Fruit fly (Drosophila melanogaster): ENCODE results near the gene aurA.

Gene aurA

dm6 chr3R:12010202-12010824, 47.4 kb downstream of the aurA start, which contains the start of the genes KLHL18 and GCC185 (continued):
- peak; percentile 63 for TF ChIP-seq Oli (tag; optimal IDR thresholded peaks at IDR 0.05)
- peak; percentile 56 for TF ChIP-seq stwl (tag; optimal IDR thresholded peaks at IDR 0.05)
- peak; percentile 81 for TF ChIP-seq CG13775 (GFP tag; optimal IDR thresholded peaks at IDR 0.05)
- TF ChIP-seq salm (tag; optimal IDR thresholded peaks at IDR 0.05) = no peak
- TF ChIP-seq sim (GFP tag; IDR thresholded peaks at IDR 0.05) = no peak
- TF ChIP-seq nau (GFP tag; optimal IDR thresholded peaks at IDR 0.05) = no peak
- TF ChIP-seq CkIIα-i1 (GFP tag; IDR thresholded peaks at IDR 0.05) = no peak
- peak; percentile 83 for TF ChIP-seq al (GFP tag; IDR thresholded peaks at IDR 0.05)
- TF ChIP-seq pita (GFP tag; optimal IDR thresholded peaks at IDR 0.05) = no peak
- TF ChIP-seq lilli (GFP tag; optimal IDR thresholded peaks at IDR 0.05) = peak; percentile 84
- no peak for TF ChIP-seq odd (GFP tag; optimal IDR thresholded peaks at IDR 0.05)
- peak; percentile 79 for TF ChIP-seq CG17829 (tag; optimal IDR thresholded peaks at IDR 0.05)
- no peak for TF ChIP-seq usp (GFP tag; optimal IDR thresholded peaks at IDR 0.05)
- TF ChIP-seq Dfd (GFP tag; optimal IDR thresholded peaks at IDR 0.05) = no peak
- peak; percentile 76 for TF ChIP-seq CG7839 (tag; optimal IDR thresholded peaks at IDR 0.05)
- TF ChIP-seq sima (GFP tag; optimal IDR thresholded peaks at IDR 0.05) = no peak
- peak; percentile 75 for TF ChIP-seq Hmx (GFP tag; optimal IDR thresholded peaks at IDR 0.05)
- peak; percentile 91 for TF ChIP-seq nmo (GFP tag; optimal IDR thresholded peaks at IDR 0.05)
- TF ChIP-seq CG2129 (GFP tag; IDR thresholded peaks at IDR 0.05; ENCODE audit: partially characterized antibody) = peak; percentile 56
- TF ChIP-seq dan (GFP tag; IDR thresholded peaks at IDR 0.05) = peak; percentile 41; the same call in 1 of the 2 replicates
- TF ChIP-seq CG4424 (GFP tag; optimal IDR thresholded peaks at IDR 0.05) = peak; percentile 78
- peak; percentile 55 for TF ChIP-seq Blimp-1 (GFP tag; optimal IDR thresholded peaks at IDR 0.05)
- peak; percentile 69 for TF ChIP-seq Meics (GFP tag; optimal IDR thresholded peaks at IDR 0.05)
- peak; percentile 49 for TF ChIP-seq CG10462 (GFP tag; optimal IDR thresholded peaks at IDR 0.05)
- peak; percentile 30 for TF ChIP-seq CG13123 (GFP tag; optimal IDR thresholded peaks at IDR 0.05)
- 0 out of 2 replicates have a peak, but pooled peaks have one; percentile 37 for TF ChIP-seq CG42726 (GFP tag; IDR thresholded peaks at IDR 0.05; ENCODE audit: partially characterized antibody)
- TF ChIP-seq Hr39 (optimal IDR thresholded peaks at IDR 0.05) = no peak
- TF ChIP-seq Elba2 (GFP tag; optimal IDR thresholded peaks at IDR 0.05) = peak; percentile 95
- peak; percentile 47 for TF ChIP-seq shn (GFP tag; optimal IDR thresholded peaks at IDR 0.05)
- TF ChIP-seq CG16815 (GFP tag; optimal IDR thresholded peaks at IDR 0.05) = peak; percentile 80
- peak; percentile 91 for TF ChIP-seq ind (GFP tag; optimal IDR thresholded peaks at IDR 0.05)
- no peak for TF ChIP-seq PHDP (tag; optimal IDR thresholded peaks at IDR 0.05)
- no peak for TF ChIP-seq CG2875 (GFP tag; optimal IDR thresholded peaks at IDR 0.05)
- TF ChIP-seq gce (GFP tag; IDR thresholded peaks at IDR 0.05) = no peak
- TF ChIP-seq Sox102F (GFP tag; optimal IDR thresholded peaks at IDR 0.05) = peak; percentile 62
- peak; percentile 89 for TF ChIP-seq Scr (GFP tag; IDR thresholded peaks at IDR 0.05; ENCODE audit: partially characterized antibody)
- TF ChIP-seq bsh (GFP tag; optimal IDR thresholded peaks at IDR 0.05) = peak in 1 of 2 experiments; percentile 61
- peak; percentile 61; the same call in 1 of the 2 replicates for TF ChIP-seq HLH3B (GFP tag; IDR thresholded peaks at IDR 0.05)
- no peak for TF ChIP-seq CG34376 (GFP tag; optimal IDR thresholded peaks at IDR 0.05)
- TF ChIP-seq ERR (GFP tag; optimal IDR thresholded peaks at IDR 0.05) = no peak
- TF ChIP-seq Doc3 (GFP tag; IDR thresholded peaks at IDR 0.05; ENCODE audit: partially characterized antibody) = peak; percentile 68; the same call in 2 of the 3 replicates
- TF ChIP-seq sr (GFP tag; IDR thresholded peaks at IDR 0.05) = no peak
- no peak for TF ChIP-seq crol (GFP tag; IDR thresholded peaks at IDR 0.05)
- peak; percentile 84 for TF ChIP-seq CG15696 (tag; optimal IDR thresholded peaks at IDR 0.05)
- peak; percentile 94 for TF ChIP-seq Sin3A (optimal IDR thresholded peaks at IDR 0.05)
- peak; percentile 62 for TF ChIP-seq NfI (GFP tag; optimal IDR thresholded peaks at IDR 0.05)
- TF ChIP-seq CG5953 (GFP tag; IDR thresholded peaks at IDR 0.05) = no peak
- no peak for TF ChIP-seq CG4707 (GFP tag; optimal IDR thresholded peaks at IDR 0.05)
- TF ChIP-seq dimm (GFP tag; IDR thresholded peaks at IDR 0.05) = no peak
- TF ChIP-seq Ravus (GFP tag; IDR thresholded peaks at IDR 0.05) = no peak
